Worm (Caenorhabditis elegans) whole organism, L1 larva: ENCODE data around the gene col-157.

Experiments used
- elt-2 ChIP-seq: sonication (generic microtip); optimal IDR thresholded peaks from 2 replicates; lab custom pipeline; 2016; ENCODE audit warnings: missing genetic modification characterization, mild to moderate bottlenecking, inconsistent platforms, missing compliant biosample characterization, missing genetic modification reagents
- fos-1 ChIP-seq: fragments of 150-350 bp; optimal IDR thresholded peaks from 2 replicates; lab custom pipeline; 2014; ENCODE audit warnings: missing biosample characterization, missing genetic modification characterization
- hlh-17 ChIP-seq: fragments of 200-800 bp; sonication (Bioruptor generic); optimal IDR thresholded peaks from 2 replicates; lab custom pipeline; 2018; ENCODE audit warnings: missing genetic modification characterization, mild to moderate bottlenecking, missing compliant biosample characterization, moderate library complexity, borderline replicate concordance
- nhr-12 ChIP-seq: sonication (generic microtip); optimal IDR thresholded peaks from 2 replicates; lab custom pipeline; 2017; ENCODE audit warnings: missing biosample characterization, missing genetic modification characterization
- unc-62 ChIP-seq: fragments of 150-350 bp; optimal IDR thresholded peaks from 2 replicates; lab custom pipeline; 2014; ENCODE audit warnings: missing biosample characterization, missing genetic modification reagents, missing genetic modification characterization

DNA sequence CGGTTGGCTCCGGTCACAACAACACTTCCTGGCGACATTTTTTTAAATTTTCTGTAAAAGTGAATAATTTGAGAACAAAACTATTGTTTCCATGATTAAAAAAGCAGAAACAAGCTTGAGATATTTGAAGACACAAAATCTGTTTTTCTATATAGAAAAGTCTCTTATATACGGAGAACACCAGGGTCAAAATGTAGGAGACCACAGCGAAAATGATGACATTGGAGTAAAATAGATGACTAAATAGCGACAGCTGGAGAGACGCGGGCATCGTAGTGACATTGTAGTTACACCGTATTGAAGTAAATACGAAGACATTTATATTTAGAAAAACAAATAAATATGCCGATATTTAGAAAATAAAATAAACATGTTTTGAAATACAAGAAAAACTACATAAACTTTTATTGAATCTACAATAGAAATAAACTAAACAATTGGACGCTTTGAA, 32.3 kb downstream of the col-157 start, which contains the start of gene sdz-8:
- no peak for TF ChIP-seq hlh-17 (GFP tag; lab: Kevin White, UChicago)
- no peak for TF ChIP-seq unc-62
- TF ChIP-seq fos-1 (tag; lab: Kevin White, UChicago): no peak
- no peak for TF ChIP-seq nhr-12 (tag; lab: Kevin White, UChicago)
- TF ChIP-seq elt-2 (tag; lab: Kevin White, UChicago): no peak
